Fruit fly (Drosophila melanogaster): Measurements from ENCODE around the gene EloB.

Gene EloB

dm6 chr3R:20579816-20580215 is at the start of gene EloB, which contains the start of gene Srp14:
EloB (minus strand) TSS chr3R:20579850.
Srp14 (plus strand) TSS chr3R:20580115.
- TF ChIP-seq CG8159 (tag; optimal IDR thresholded peaks at IDR 0.05) (no peak), CG12605 (GFP tag; IDR thresholded peaks at IDR 0.05) (peak; percentile 57; the same call in 1 of the 2 replicates), D1 (tag; optimal IDR thresholded peaks at IDR 0.05) (no peak), CG8301 (tag; optimal IDR thresholded peaks at IDR 0.05) (peak; percentile 64), Ets98B (GFP tag; IDR thresholded peaks at IDR 0.05) (peak; percentile 78), CG17806 (tag; optimal IDR thresholded peaks at IDR 0.05) (peak; percentile 70), CG9948 (tag; optimal IDR thresholded peaks at IDR 0.05) (peak; percentile 65), fd96Ca (GFP tag; IDR thresholded peaks at IDR 0.05) (peak; percentile 81), gl (tag; optimal IDR thresholded peaks at IDR 0.05) (peak; percentile 33), EcR (GFP tag; optimal IDR thresholded peaks at IDR 0.05) (peak; percentile 98), CG32121 (GFP tag; IDR thresholded peaks at IDR 0.05) (peak; percentile 66), CG4496 (GFP tag; IDR thresholded peaks at IDR 0.05) (peak; percentile 77), CG13204 (GFP tag; optimal IDR thresholded peaks at IDR 0.05) (no peak), Pif1B (GFP tag; optimal IDR thresholded peaks at IDR 0.05) (no peak), CG10348 (GFP tag; IDR thresholded peaks at IDR 0.05) (no peak), CG34367 (tag; optimal IDR thresholded peaks at IDR 0.05) (peak; percentile 55), Pif1A (GFP tag; optimal IDR thresholded peaks at IDR 0.05) (no peak), rn (GFP tag; IDR thresholded peaks at IDR 0.05) (no peak), Snoo (tag; optimal IDR thresholded peaks at IDR 0.05) (peak; percentile 66), CG15710 (tag; optimal IDR thresholded peaks at IDR 0.05) (peak; percentile 78), CG14655 (GFP tag; optimal IDR thresholded peaks at IDR 0.05) (no peak)

dm6 chr3R:20626123-20626522 is 46.5 kb upstream of the EloB start:
- no peak for TF ChIP-seq rn (GFP tag; IDR thresholded peaks at IDR 0.05)
- no peak for TF ChIP-seq CG15710 (tag; optimal IDR thresholded peaks at IDR 0.05)
- no peak for TF ChIP-seq CG10348 (GFP tag; IDR thresholded peaks at IDR 0.05)

dm6 chr3R:20622297-20623168 is 42.9 kb upstream of the EloB start:
- no peak for TF ChIP-seq CG15710 (tag; optimal IDR thresholded peaks at IDR 0.05)
- TF ChIP-seq CG9948 (tag; optimal IDR thresholded peaks at IDR 0.05) = peak; percentile 29

dm6 chr3R:20621805-20622286 is 42.2 kb upstream of the EloB start, which contains the start of gene H:
H (plus strand) TSS chr3R:20621938.
- TF ChIP-seq Ets98B (GFP tag; IDR thresholded peaks at IDR 0.05) = no peak
- no peak for TF ChIP-seq CG32121 (GFP tag; IDR thresholded peaks at IDR 0.05)
- no peak for TF ChIP-seq CG34367 (tag; optimal IDR thresholded peaks at IDR 0.05)

dm6 chr3R:20618947-20619346 is 39.3 kb upstream of the EloB start:
- no peak for TF ChIP-seq CG4496 (GFP tag; IDR thresholded peaks at IDR 0.05)
- TF ChIP-seq EcR (GFP tag; optimal IDR thresholded peaks at IDR 0.05) = no peak
- no peak for TF ChIP-seq Pif1B (GFP tag; optimal IDR thresholded peaks at IDR 0.05)
- no peak for TF ChIP-seq CG13204 (GFP tag; optimal IDR thresholded peaks at IDR 0.05)
- no peak for TF ChIP-seq CG34367 (tag; optimal IDR thresholded peaks at IDR 0.05)
- no peak for TF ChIP-seq CG8301 (tag; optimal IDR thresholded peaks at IDR 0.05)
- no peak for TF ChIP-seq D1 (tag; optimal IDR thresholded peaks at IDR 0.05)
- no peak for TF ChIP-seq CG8159 (tag; optimal IDR thresholded peaks at IDR 0.05)
- TF ChIP-seq CG14655 (GFP tag; optimal IDR thresholded peaks at IDR 0.05) = no peak
- no peak for TF ChIP-seq CG32121 (GFP tag; IDR thresholded peaks at IDR 0.05)
- no peak for TF ChIP-seq fd96Ca (GFP tag; IDR thresholded peaks at IDR 0.05)
- no peak for TF ChIP-seq Ets98B (GFP tag; IDR thresholded peaks at IDR 0.05)
- no peak for TF ChIP-seq rn (GFP tag; IDR thresholded peaks at IDR 0.05)
- no peak for TF ChIP-seq CG17806 (tag; optimal IDR thresholded peaks at IDR 0.05)
- TF ChIP-seq Snoo (tag; optimal IDR thresholded peaks at IDR 0.05) = no peak
- no peak for TF ChIP-seq gl (tag; optimal IDR thresholded peaks at IDR 0.05)
- no peak for TF ChIP-seq CG9948 (tag; optimal IDR thresholded peaks at IDR 0.05)

- no peak for TF ChIP-seq CG8159 (tag; optimal IDR thresholded peaks at IDR 0.05)
- 0 out of 3 replicates have a peak, but pooled peaks have one; percentile 7 for TF ChIP-seq CG4496 (GFP tag; IDR thresholded peaks at IDR 0.05)
Measured at dm6 chr3R:20617583-20617982, 37.9 kb upstream of the EloB start, which contains the start of gene CG5466. CG5466 (plus strand) TSS chr3R:20617883.

dm6 chr3R:20616801-20617200 is 37.2 kb upstream of the EloB start, which contains the start of gene CG15923:
CG15923 (minus strand) TSS chr3R:20616901.
- TF ChIP-seq Ets98B (GFP tag; IDR thresholded peaks at IDR 0.05) = no peak
